Fruit fly (Drosophila melanogaster): ENCODE data around the gene CG1677.

Gene CG1677

DNA sequence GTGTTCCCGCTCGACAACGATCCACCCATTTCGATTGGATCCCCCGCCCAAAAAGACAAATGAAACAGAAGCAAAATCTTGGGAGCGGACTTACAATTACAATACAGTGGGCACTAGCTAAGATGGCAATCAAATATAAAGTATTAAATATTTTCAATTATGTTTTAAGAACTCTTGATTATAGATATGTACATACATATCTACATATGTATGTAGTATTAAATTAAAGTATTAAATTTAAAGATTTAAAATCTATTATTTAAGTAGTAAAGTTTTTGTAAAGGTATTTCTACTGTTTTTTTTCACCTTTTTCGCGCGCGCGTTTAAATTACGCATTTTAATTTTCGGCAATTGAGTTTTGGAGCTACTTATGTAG lies 70.8 kb downstream of the CG1677 start (continued):
- TF ChIP-seq Optix (GFP tag; IDR thresholded peaks at IDR 0.05), result no peak
- peak; percentile 76 for TF ChIP-seq CG15696 (tag; optimal IDR thresholded peaks at IDR 0.05)
- no peak for TF ChIP-seq wdn (GFP tag; IDR thresholded peaks at IDR 0.05)
- TF ChIP-seq CG6791 (GFP tag; IDR thresholded peaks at IDR 0.05; ENCODE audit: partially characterized antibody), result no peak
- TF ChIP-seq B-H2 (GFP tag; optimal IDR thresholded peaks at IDR 0.05), result peak; percentile 33
- peak; percentile 48; the same call in 1 of the 2 replicates for TF ChIP-seq CG32767 (GFP tag; IDR thresholded peaks at IDR 0.05)
- TF ChIP-seq CG2889 (GFP tag; IDR thresholded peaks at IDR 0.05), result 0 out of 3 replicates have a peak, but pooled peaks have one; percentile 66
- TF ChIP-seq CG3407 (GFP tag; optimal IDR thresholded peaks at IDR 0.05), result peak; percentile 35
- peak; percentile 77 for TF ChIP-seq Sox100B (GFP tag; optimal IDR thresholded peaks at IDR 0.05)
- peak; percentile 75 for TF ChIP-seq tap (tag; optimal IDR thresholded peaks at IDR 0.05)
- TF ChIP-seq Hmx (GFP tag; optimal IDR thresholded peaks at IDR 0.05), result no peak
- peak; percentile 80 for TF ChIP-seq HHEX (GFP tag; optimal IDR thresholded peaks at IDR 0.05)
- peak; percentile 55 for TF ChIP-seq CG12219 (GFP tag; optimal IDR thresholded peaks at IDR 0.05)
- TF ChIP-seq Dek (tag; optimal IDR thresholded peaks at IDR 0.05), result peak; percentile 76
- TF ChIP-seq CG7839 (tag; optimal IDR thresholded peaks at IDR 0.05), result peak; percentile 87
- TF ChIP-seq Side (GFP tag; optimal IDR thresholded peaks at IDR 0.05), result no peak
- peak; percentile 64 for TF ChIP-seq CG30403 (GFP tag; optimal IDR thresholded peaks at IDR 0.05)
- peak; percentile 87 for TF ChIP-seq dmrt11E (tag; optimal IDR thresholded peaks at IDR 0.05)
- peak; percentile 85 for TF ChIP-seq dmrt99B (tag; optimal IDR thresholded peaks at IDR 0.05)
- peak; percentile 50 for TF ChIP-seq sd (tag; optimal IDR thresholded peaks at IDR 0.05)
- peak in 1 of 2 experiments; percentile 88 for TF ChIP-seq Hr51 (GFP tag; optimal IDR thresholded peaks at IDR 0.05)
- TF ChIP-seq CrebB (tag; optimal IDR thresholded peaks at IDR 0.05), result no peak
- no peak for TF ChIP-seq CG6175 (GFP tag; IDR thresholded peaks at IDR 0.05)
- peak; percentile 83 for TF ChIP-seq gcm (GFP tag; optimal IDR thresholded peaks at IDR 0.05)
- peak; percentile 61 for TF ChIP-seq CG1602 (GFP tag; optimal IDR thresholded peaks at IDR 0.05)
- peak; percentile 83 for TF ChIP-seq unpg (GFP tag; optimal IDR thresholded peaks at IDR 0.05)
- TF ChIP-seq CG17385 (GFP tag; optimal IDR thresholded peaks at IDR 0.05), result peak; percentile 77
- TF ChIP-seq CG7987 (GFP tag; optimal IDR thresholded peaks at IDR 0.05), result peak; percentile 11
- no peak for TF ChIP-seq CG7786 (GFP tag; optimal IDR thresholded peaks at IDR 0.05)
- TF ChIP-seq CG31224 (GFP tag; IDR thresholded peaks at IDR 0.05), result peak; percentile 54
- TF ChIP-seq HmgD (GFP tag; optimal IDR thresholded peaks at IDR 0.05), result no peak
- TF ChIP-seq nom (GFP tag; optimal IDR thresholded peaks at IDR 0.05), result peak; percentile 35
- TF ChIP-seq Asciz (GFP tag; optimal IDR thresholded peaks at IDR 0.05), result peak; percentile 73
- peak; percentile 78 for TF ChIP-seq CG18619 (GFP tag; optimal IDR thresholded peaks at IDR 0.05)
- no peak for TF ChIP-seq knrl (GFP tag; IDR thresholded peaks at IDR 0.05; ENCODE audit: partially characterized antibody)
- TF ChIP-seq CG15601 (tag; optimal IDR thresholded peaks at IDR 0.05), result peak; percentile 84
- no peak for TF ChIP-seq CG42726 (GFP tag; IDR thresholded peaks at IDR 0.05; ENCODE audit: partially characterized antibody)
- peak; percentile 31; the same call in 1 of the 2 replicates for TF ChIP-seq CG7372 (GFP tag; IDR thresholded peaks at IDR 0.05)
- TF ChIP-seq CG1832 (GFP tag; optimal IDR thresholded peaks at IDR 0.05), result no peak
- TF ChIP-seq Pdp1 (GFP tag; optimal IDR thresholded peaks at IDR 0.05), result no peak
- no peak for TF ChIP-seq pan (optimal IDR thresholded peaks at IDR 0.05)
- TF ChIP-seq pan (GFP tag; optimal IDR thresholded peaks at IDR 0.05 in 1 of 2, IDR thresholded peaks at IDR 0.05 in 1 of 2), result peak in 1 of 2 experiments; percentile 73
- peak; percentile 38 for TF ChIP-seq CG30431 (GFP tag; optimal IDR thresholded peaks at IDR 0.05)
- no peak for TF ChIP-seq emc (GFP tag; optimal IDR thresholded peaks at IDR 0.05)
- no peak for TF ChIP-seq CG14965 (GFP tag; optimal IDR thresholded peaks at IDR 0.05; ENCODE audit: borderline replicate concordance)
- TF ChIP-seq usp (GFP tag; optimal IDR thresholded peaks at IDR 0.05), result no peak
- no peak for TF ChIP-seq Gsc (GFP tag; IDR thresholded peaks at IDR 0.05)
- peak; percentile 62 for TF ChIP-seq Drgx (GFP tag; IDR thresholded peaks at IDR 0.05)
- peak; percentile 33; the same call in 2 of the 3 replicates for TF ChIP-seq B-H1 (GFP tag; IDR thresholded peaks at IDR 0.05)
- peak; percentile 65 for TF ChIP-seq Hr3 (GFP tag; optimal IDR thresholded peaks at IDR 0.05)

Data from whole organism, embryonic.